Fruit fly (Drosophila melanogaster) whole organism, prepupa: ENCODE measurements around the gene CG8236.

Experiments
- Blimp-1 ChIP-seq: fragments of 200-800 bp; sonication (Bioruptor generic); optimal IDR thresholded peaks from 3 replicates; lab custom pipeline; 2017; ENCODE audit warnings: missing biosample characterization, missing genetic modification characterization, mild to moderate bottlenecking, moderate library complexity, missing genetic modification reagents
- CG10631 ChIP-seq: fragments of 200-800 bp; sonication (Bioruptor generic); optimal IDR thresholded peaks from 2 replicates; lab custom pipeline; 2016; ENCODE audit warnings: missing biosample characterization, missing genetic modification characterization
- CG11294 ChIP-seq: fragments of 200-800 bp; sonication (Bioruptor generic); IDR thresholded peaks from 2 replicates; pipeline ENCODE4 v1.3.6; 2022; ENCODE audit warnings: missing biosample characterization, missing genetic modification characterization
- CG11762 ChIP-seq: fragments of 200-800 bp; sonication (Bioruptor generic); optimal IDR thresholded peaks from 3 replicates; lab custom pipeline; 2016; ENCODE audit warnings: missing biosample characterization, missing genetic modification characterization; ENCODE audit not compliant: insufficient read depth
- CG15336 ChIP-seq: fragments of 200-800 bp; sonication (Bioruptor generic); IDR thresholded peaks from 2 replicates; pipeline ENCODE4 v1.3.6; 2022; ENCODE audit warnings: missing biosample characterization, missing genetic modification characterization
- CG1621 ChIP-seq: fragments of 200-800 bp; sonication (Bioruptor generic); optimal IDR thresholded peaks from 3 replicates; lab custom pipeline; 2018; ENCODE audit warnings: missing biosample characterization, mild to moderate bottlenecking, missing genetic modification characterization
- CG32006 ChIP-seq: fragments of 200-800 bp; sonication (Bioruptor generic); optimal IDR thresholded peaks from 3 replicates; lab custom pipeline; 2017; ENCODE audit warnings: missing biosample characterization, mild to moderate bottlenecking, missing genetic modification characterization
- CG3919 ChIP-seq: fragments of 200-800 bp; sonication (Bioruptor generic); optimal IDR thresholded peaks from 3 replicates; lab custom pipeline; 2016; ENCODE audit warnings: missing biosample characterization, missing genetic modification characterization
- CG4318 ChIP-seq: fragments of 200-800 bp; sonication (Bioruptor generic); optimal IDR thresholded peaks from 3 replicates; lab custom pipeline; 2017; ENCODE audit warnings: missing biosample characterization, mild to moderate bottlenecking, missing genetic modification characterization
- CG6163 ChIP-seq: fragments of 200-800 bp; sonication (Bioruptor generic); IDR thresholded peaks from 3 replicates; pipeline ENCODE4 v1.3.6; 2022; ENCODE audit warnings: missing biosample characterization, missing genetic modification characterization
- CG6276 ChIP-seq: fragments of 200-800 bp; sonication (Bioruptor generic); optimal IDR thresholded peaks from 2 replicates; lab custom pipeline; 2017; ENCODE audit warnings: missing biosample characterization, mild to moderate bottlenecking, missing genetic modification characterization
- CG6792 ChIP-seq: fragments of 200-800 bp; sonication (Bioruptor generic); optimal IDR thresholded peaks from 3 replicates; lab custom pipeline; 2016; ENCODE audit warnings: missing biosample characterization, missing genetic modification characterization
- CG6808 ChIP-seq: fragments of 200-800 bp; sonication (Bioruptor generic); optimal IDR thresholded peaks from 3 replicates; lab custom pipeline; 2017; ENCODE audit warnings: missing biosample characterization, missing genetic modification characterization, mild to moderate bottlenecking, moderate library complexity, missing genetic modification reagents
- CG6854 ChIP-seq: fragments of 200-800 bp; sonication (Bioruptor generic); optimal IDR thresholded peaks from 2 replicates; lab custom pipeline; 2017; ENCODE audit warnings: missing biosample characterization, mild to moderate bottlenecking, missing genetic modification characterization
- CG7368 ChIP-seq: fragments of 200-800 bp; sonication (Bioruptor generic); optimal IDR thresholded peaks from 3 replicates; lab custom pipeline; 2016; ENCODE audit warnings: missing biosample characterization, missing genetic modification characterization
- CG8119 ChIP-seq: fragments of 200-800 bp; sonication (Bioruptor generic); IDR thresholded peaks from 3 replicates; pipeline ENCODE4 v1.3.6; 2022; ENCODE audit warnings: missing biosample characterization, missing genetic modification characterization
- CG8319 ChIP-seq: fragments of 200-800 bp; sonication (Bioruptor generic); optimal IDR thresholded peaks from 3 replicates; lab custom pipeline; 2016; ENCODE audit warnings: missing biosample characterization, missing genetic modification characterization
- CG8632 ChIP-seq: fragments of 200-800 bp; sonication (Bioruptor generic); optimal IDR thresholded peaks from 3 replicates; lab custom pipeline; 2016; ENCODE audit warnings: missing biosample characterization, missing genetic modification characterization
- CG9139 ChIP-seq: fragments of 200-800 bp; sonication (Bioruptor generic); optimal IDR thresholded peaks from 3 replicates; lab custom pipeline; 2017; ENCODE audit warnings: missing biosample characterization, mild to moderate bottlenecking, missing genetic modification characterization
- Eip78C ChIP-seq: fragments of 200-800 bp; sonication (Bioruptor generic); peaks from one replicate; lab custom pipeline; 2016; ENCODE audit warnings: missing biosample characterization, missing genetic modification characterization
- Ets21C ChIP-seq: fragments of 200-800 bp; sonication (Bioruptor generic); optimal IDR thresholded peaks from 3 replicates; lab custom pipeline; 2016; ENCODE audit warnings: missing biosample characterization, missing genetic modification characterization
- Gug ChIP-seq: fragments of 200-800 bp; sonication (Bioruptor generic); IDR thresholded peaks from 2 replicates; pipeline ENCODE4 v1.3.6; 2022; ENCODE audit warnings: missing biosample characterization, missing genetic modification characterization
- Hr39 ChIP-seq: fragments of 200-800 bp; sonication (Bioruptor generic); optimal IDR thresholded peaks from 2 replicates; lab custom pipeline; 2016; ENCODE audit warnings: missing biosample characterization, missing genetic modification characterization
- Hr4 ChIP-seq: fragments of 200-800 bp; sonication (Bioruptor generic); optimal IDR thresholded peaks from 3 replicates; lab custom pipeline; 2016; ENCODE audit warnings: missing biosample characterization, missing genetic modification characterization
- Lpt ChIP-seq: fragments of 200-800 bp; sonication (Bioruptor generic); optimal IDR thresholded peaks from 3 replicates; lab custom pipeline; 2016; ENCODE audit warnings: missing biosample characterization, missing genetic modification characterization
- Met ChIP-seq: fragments of 200-800 bp; sonication (Bioruptor generic); optimal IDR thresholded peaks from 3 replicates; lab custom pipeline; 2016; ENCODE audit warnings: missing biosample characterization, missing genetic modification characterization
- OdsH ChIP-seq: fragments of 200-800 bp; sonication (Bioruptor generic); optimal IDR thresholded peaks from 3 replicates; lab custom pipeline; 2016; ENCODE audit warnings: missing biosample characterization, missing genetic modification characterization
- Smox ChIP-seq: fragments of 200-800 bp; sonication (Bioruptor generic); optimal IDR thresholded peaks from 3 replicates; lab custom pipeline; 2016; ENCODE audit warnings: missing biosample characterization, missing genetic modification characterization
- Sox102F ChIP-seq: fragments of 200-800 bp; sonication (Bioruptor generic); optimal IDR thresholded peaks from 2 replicates; lab custom pipeline; 2016; ENCODE audit warnings: missing biosample characterization, mild to moderate bottlenecking, missing genetic modification characterization
- Sox14 ChIP-seq: fragments of 200-800 bp; sonication (Bioruptor generic); optimal IDR thresholded peaks from 3 replicates; lab custom pipeline; 2016; ENCODE audit warnings: missing biosample characterization, missing genetic modification characterization
- Sox15 ChIP-seq: fragments of 200-800 bp; sonication (Bioruptor generic); optimal IDR thresholded peaks from 3 replicates; lab custom pipeline; 2016; ENCODE audit warnings: missing biosample characterization, missing genetic modification characterization
- achi ChIP-seq: fragments of 200-800 bp; sonication (Bioruptor generic); optimal IDR thresholded peaks from 3 replicates; lab custom pipeline; 2016; ENCODE audit warnings: missing biosample characterization, missing genetic modification characterization
- cyc ChIP-seq: fragments of 200-800 bp; sonication (Bioruptor generic); optimal IDR thresholded peaks from 3 replicates; lab custom pipeline; 2016; ENCODE audit warnings: missing biosample characterization, missing genetic modification characterization
- dsx ChIP-seq: fragments of 200-800 bp; optimal IDR thresholded peaks from 3 replicates; lab custom pipeline; 2019; ENCODE audit warnings: missing biosample characterization, mild to moderate bottlenecking, missing genetic modification characterization, moderate library complexity; ENCODE audit not compliant: poor library complexity, severe bottlenecking
- eg ChIP-seq: fragments of 200-800 bp; sonication (Bioruptor generic); IDR thresholded peaks from 3 replicates; pipeline ENCODE4 v1.3.6; 2022; ENCODE audit warnings: missing biosample characterization, missing genetic modification characterization
- esn ChIP-seq: fragments of 200-800 bp; sonication (Bioruptor generic); optimal IDR thresholded peaks from 2 replicates; lab custom pipeline; 2016; ENCODE audit warnings: missing biosample characterization, mild to moderate bottlenecking, missing genetic modification characterization, moderate library complexity
- fd59A ChIP-seq: fragments of 200-800 bp; sonication (Bioruptor generic); optimal IDR thresholded peaks from 2 replicates; lab custom pipeline; 2017; ENCODE audit warnings: missing biosample characterization, mild to moderate bottlenecking, missing genetic modification characterization, missing genetic modification reagents
- fd85E ChIP-seq: fragments of 200-800 bp; sonication (Bioruptor generic); optimal IDR thresholded peaks from 3 replicates; lab custom pipeline; 2016; ENCODE audit warnings: missing biosample characterization, missing genetic modification characterization
- fkh ChIP-seq: fragments of 200-800 bp; sonication (Bioruptor generic); optimal IDR thresholded peaks from 3 replicates; lab custom pipeline; 2017; ENCODE audit warnings: missing biosample characterization, mild to moderate bottlenecking, missing genetic modification characterization, moderate library complexity
- lz ChIP-seq: fragments of 200-800 bp; sonication (Bioruptor generic); optimal IDR thresholded peaks from 3 replicates; lab custom pipeline; 2016; ENCODE audit warnings: missing biosample characterization, missing genetic modification characterization
- net ChIP-seq: fragments of 200-800 bp; sonication (Bioruptor generic); optimal IDR thresholded peaks from 3 replicates; lab custom pipeline; 2016; ENCODE audit warnings: missing biosample characterization, missing genetic modification characterization
- pdm3 ChIP-seq: fragments of 200-800 bp; sonication (Bioruptor generic); optimal IDR thresholded peaks from 3 replicates; lab custom pipeline; 2016; ENCODE audit warnings: missing biosample characterization, missing genetic modification characterization
- salr ChIP-seq, 2 experiments: fragments of 200-800 bp; sonication (Bioruptor generic); optimal IDR thresholded peaks; 3 replicates each; lab custom pipeline; 2016 to 2018; ENCODE audit warnings: missing biosample characterization in 2 of 2, missing genetic modification characterization in 2 of 2, mild to moderate bottlenecking in 1 of 2
- spab ChIP-seq: fragments of 200-800 bp; sonication (Bioruptor generic); optimal IDR thresholded peaks from 2 replicates; lab custom pipeline; 2017; ENCODE audit warnings: missing biosample characterization, mild to moderate bottlenecking, missing genetic modification characterization, missing genetic modification reagents
- svp ChIP-seq: fragments of 200-800 bp; sonication (Bioruptor generic); peaks from one replicate; lab custom pipeline; 2016; ENCODE audit warnings: missing biosample characterization, missing genetic modification characterization
- topi ChIP-seq: fragments of 200-800 bp; sonication (Bioruptor generic); optimal IDR thresholded peaks from 3 replicates; lab custom pipeline; 2016; ENCODE audit warnings: missing biosample characterization, missing genetic modification characterization
- vri ChIP-seq: fragments of 200-800 bp; sonication (Bioruptor generic); optimal IDR thresholded peaks from 3 replicates; lab custom pipeline; 2016; ENCODE audit warnings: missing biosample characterization, mild to moderate bottlenecking, missing genetic modification characterization

Gene CG8236

dm6 chr3R:8788722-8789400 lies 19.7 kb downstream of the CG8236 start (continued):
- peak; percentile 80 for TF ChIP-seq pdm3
- peak; percentile 28 for TF ChIP-seq Blimp-1 (GFP tag; lab: Kevin White, UChicago)
- peak; percentile 65 for TF ChIP-seq CG7368 (GFP tag; lab: Kevin White, UChicago)
- no peak for TF ChIP-seq CG6854
- peak; percentile 70 for TF ChIP-seq CG4318
- no peak for TF ChIP-seq vri (GFP tag; lab: Kevin White, UChicago)
- TF ChIP-seq Sox14 (GFP tag; lab: Kevin White, UChicago): peak; percentile 73
- peak; percentile 90 for TF ChIP-seq CG15336 (GFP tag; lab: Robert Waterston, UW)
- TF ChIP-seq Sox15 (GFP tag; lab: Kevin White, UChicago): peak; percentile 51

DNA sequence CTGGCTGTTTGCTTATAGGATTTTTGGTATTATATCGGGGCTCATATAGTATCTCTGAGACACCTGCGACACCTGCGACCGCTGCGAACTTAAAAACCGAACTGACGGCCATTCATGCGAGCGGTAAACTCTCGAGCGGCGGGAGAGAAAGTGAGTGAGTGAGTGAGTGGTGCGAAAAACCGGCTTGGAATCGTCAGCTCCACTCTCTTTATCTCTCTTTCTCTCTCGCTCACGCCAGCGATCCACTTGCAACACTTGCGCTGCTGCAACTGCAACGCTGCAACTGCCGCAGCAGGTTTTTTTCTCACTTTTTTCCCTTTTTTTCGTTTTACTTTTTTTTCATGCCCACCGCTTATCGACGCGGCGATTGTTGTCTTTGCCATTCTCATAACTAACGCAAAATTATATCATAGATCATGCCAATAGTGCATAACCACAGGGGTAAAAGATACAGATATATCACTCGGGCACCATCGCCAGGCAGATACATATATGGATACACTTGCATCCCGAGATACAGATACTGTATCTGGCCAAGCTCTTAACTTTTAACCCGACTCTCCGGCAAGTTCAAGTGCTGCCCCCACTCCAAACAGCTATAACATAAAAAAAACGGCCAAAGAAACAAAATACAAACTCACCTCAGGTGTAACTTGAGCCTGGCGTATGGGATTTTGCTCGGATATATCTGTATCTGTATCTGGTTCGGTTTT lies 23.4 kb downstream of the CG8236 start:
- TF ChIP-seq pdm3 (peak; percentile 31), CG11294 (GFP tag; lab: Robert Waterston, UW) (no peak), CG6792 (GFP tag; lab: Kevin White, UChicago) (no peak), CG10631 (GFP tag; lab: Kevin White, UChicago) (no peak), topi (GFP tag; lab: Kevin White, UChicago) (no peak), fd85E (GFP tag; lab: Kevin White, UChicago) (no peak), CG7368 (GFP tag; lab: Kevin White, UChicago) (no peak), Met (GFP tag; lab: Kevin White, UChicago) (no peak), CG3919 (GFP tag; lab: Kevin White, UChicago) (peak; percentile 71), spab (GFP tag; lab: Kevin White, UChicago) (peak; percentile 65), CG11762 (no peak), CG6276 (GFP tag; lab: Kevin White, UChicago) (peak; percentile 80), CG6808 (GFP tag; lab: Kevin White, UChicago) (peak; percentile 86), CG9139 (peak; percentile 81), Sox102F (GFP tag; lab: Kevin White, UChicago) (peak; percentile 37), vri (GFP tag; lab: Kevin White, UChicago) (no peak), CG8119 (GFP tag; lab: Robert Waterston, UW) (peak; percentile 80), Sox14 (GFP tag; lab: Kevin White, UChicago) (no peak), esn (GFP tag; lab: Kevin White, UChicago) (no peak), Smox (GFP tag; lab: Kevin White, UChicago) (no peak), Hr39 (GFP tag; lab: Kevin White, UChicago) (no peak), dsx (GFP tag; lab: Kevin White, UChicago) (peak; percentile 60), CG32006 (GFP tag; lab: Kevin White, UChicago) (peak; percentile 37), Ets21C (no peak), Blimp-1 (GFP tag; lab: Kevin White, UChicago) (peak; percentile 94), svp (GFP tag; lab: Kevin White, UChicago) (peak; percentile 58), Gug (no peak), fkh (GFP tag; lab: Kevin White, UChicago) (no peak), Hr4 (no peak), OdsH (no peak), CG6163 (GFP tag; lab: Robert Waterston, UW) (peak; percentile 71; the same call in 2 of the 3 replicates), CG6854 (peak; percentile 82), eg (GFP tag; lab: Robert Waterston, UW) (peak; percentile 73; the same call in 2 of the 3 replicates), CG1621 (tag; lab: Kevin White, UChicago) (peak; percentile 20), achi (no peak), Lpt (GFP tag; lab: Kevin White, UChicago) (peak; percentile 74), CG4318 (no peak), CG8632 (GFP tag; lab: Kevin White, UChicago) (no peak), Sox15 (GFP tag; lab: Kevin White, UChicago) (no peak), lz (no peak), salr (GFP tag; optimal IDR thresholded peaks at IDR 0.05; lab: Kevin White, UChicago) (no peak), CG8319 (GFP tag; lab: Kevin White, UChicago) (no peak), Eip78C (GFP tag; lab: Kevin White, UChicago) (peak; percentile 70), net (GFP tag; lab: Kevin White, UChicago) (peak; percentile 57), cyc (no peak), fd59A (GFP tag; lab: Kevin White, UChicago) (no peak)
